Worm (Caenorhabditis elegans) whole organism, L4 larva: Measurements from ENCODE around the gene gly-12.

Experiments
- D1046.2 ChIP-seq: fragments of 200-800 bp; sonication (Bioruptor generic); IDR thresholded peaks from 2 replicates; pipeline ENCODE4 v1.3.6; 2022; ENCODE audit warnings: missing genetic modification characterization, missing compliant biosample characterization
- F26F4.8 ChIP-seq: fragments of 200-800 bp; sonication (Bioruptor generic); conservative IDR thresholded peaks from 2 replicates; pipeline ENCODE4 v1.3.6; 2022; ENCODE audit warnings: missing genetic modification characterization, missing compliant biosample characterization
- F49E8.2 ChIP-seq: sonication (generic microtip); optimal IDR thresholded peaks from 2 replicates; lab custom pipeline; 2016; ENCODE audit warnings: missing compliant biosample characterization, mild to moderate bottlenecking, missing genetic modification characterization, borderline replicate concordance
- R02D3.7 ChIP-seq: fragments of 150-350 bp; sonication (generic microtip); optimal IDR thresholded peaks from 3 replicates; lab custom pipeline; 2014; ENCODE audit warnings: missing biosample characterization, missing genetic modification characterization
- T20F7.1 ChIP-seq: fragments of 200-800 bp; sonication (Bioruptor generic); optimal IDR thresholded peaks from 2 replicates; lab custom pipeline; 2018; ENCODE audit warnings: mild to moderate bottlenecking, missing genetic modification characterization, missing compliant biosample characterization
- T26A8.4 ChIP-seq: fragments of 200-800 bp; sonication (Bioruptor generic); IDR thresholded peaks from 2 replicates; pipeline ENCODE4 v1.3.6; 2022; ENCODE audit warnings: missing genetic modification characterization, missing compliant biosample characterization
- Y48G9A.11 ChIP-seq: fragments of 200-800 bp; sonication (Bioruptor generic); IDR thresholded peaks from 2 replicates; pipeline ENCODE4 v1.3.6; 2022; ENCODE audit warnings: missing genetic modification reagents, missing genetic modification characterization, missing compliant biosample characterization
- Y75B8A.6 ChIP-seq: fragments of 200-800 bp; sonication (Bioruptor generic); IDR thresholded peaks from 2 replicates; pipeline ENCODE4 v1.3.6; 2022; ENCODE audit warnings: missing genetic modification reagents, missing genetic modification characterization, missing compliant biosample characterization
- attf-4 ChIP-seq: sonication (generic microtip); optimal IDR thresholded peaks from 3 replicates; lab custom pipeline; 2017; ENCODE audit warnings: missing biosample characterization, missing genetic modification characterization
- ceh-82 ChIP-seq: sonication (generic microtip); optimal IDR thresholded peaks from 2 replicates; lab custom pipeline; 2017; ENCODE audit warnings: missing biosample characterization, missing genetic modification characterization
- ces-1 ChIP-seq: fragments of 150-350 bp; sonication (generic microtip); optimal IDR thresholded peaks from 4 replicates; lab custom pipeline; 2014; ENCODE audit warnings: missing biosample characterization, missing genetic modification reagents, missing genetic modification characterization
- daf-16 ChIP-seq, 3 experiments: sonication (generic microtip); optimal IDR thresholded peaks; 2 replicates each; lab custom pipeline; 2016 to 2017; ENCODE audit warnings: missing genetic modification characterization in 3 of 3, missing genetic modification reagents in 3 of 3, mild to moderate bottlenecking in 2 of 3, missing compliant biosample characterization in 2 of 3, missing biosample characterization in 1 of 3, moderate library complexity in 1 of 3
- daf-8 ChIP-seq: fragments of 200-800 bp; sonication (Bioruptor generic); IDR thresholded peaks from 2 replicates; pipeline ENCODE4 v1.3.6; 2022; ENCODE audit warnings: missing genetic modification characterization, missing compliant biosample characterization
- dmd-6 ChIP-seq: fragments of 200-800 bp; sonication (Bioruptor generic); IDR thresholded peaks from 2 replicates; pipeline ENCODE4 v1.3.6; 2022; ENCODE audit warnings: missing genetic modification reagents, missing genetic modification characterization, missing compliant biosample characterization
- dmd-8 ChIP-seq: fragments of 200-800 bp; sonication (Bioruptor generic); IDR thresholded peaks from 2 replicates; pipeline ENCODE4 v1.3.6; 2022; ENCODE audit warnings: missing genetic modification characterization, missing compliant biosample characterization
- fos-1 ChIP-seq: fragments of 150-350 bp; optimal IDR thresholded peaks from 2 replicates; lab custom pipeline; 2014; ENCODE audit warnings: missing biosample characterization, missing genetic modification characterization
- hif-1 ChIP-seq, 2 experiments: sonication (generic microtip); optimal IDR thresholded peaks; 2 replicates each; lab custom pipeline; 2016 to 2017; ENCODE audit warnings: missing compliant biosample characterization in 2 of 2, missing genetic modification characterization in 2 of 2, missing genetic modification reagents in 2 of 2, missing genotype in 2 of 2, mild to moderate bottlenecking in 1 of 2
- hlh-11 ChIP-seq: fragments of 200-800 bp; sonication (Bioruptor generic); optimal IDR thresholded peaks from 2 replicates; lab custom pipeline; 2018; ENCODE audit warnings: mild to moderate bottlenecking, missing genetic modification characterization, missing compliant biosample characterization
- hlh-30 ChIP-seq: sonication (generic microtip); optimal IDR thresholded peaks from 2 replicates; lab custom pipeline; 2017; ENCODE audit warnings: antibody characterized with exemption, mild to moderate bottlenecking, missing genetic modification characterization, missing compliant biosample characterization; ENCODE audit not compliant: insufficient read depth
- lin-38 ChIP-seq: fragments of 200-800 bp; sonication (Bioruptor generic); IDR thresholded peaks from 2 replicates; pipeline ENCODE4 v1.3.6; 2022; ENCODE audit warnings: missing genetic modification reagents, missing genetic modification characterization, missing compliant biosample characterization
- lir-3 ChIP-seq: sonication (generic microtip); optimal IDR thresholded peaks from 2 replicates; lab custom pipeline; 2016; ENCODE audit warnings: mild to moderate bottlenecking, missing genetic modification characterization, missing compliant biosample characterization
- madf-9 ChIP-seq: fragments of 200-800 bp; sonication (Bioruptor generic); conservative IDR thresholded peaks from 2 replicates; pipeline ENCODE4 v1.3.6; 2022; ENCODE audit warnings: missing genetic modification reagents, missing genetic modification characterization, missing compliant biosample characterization
- mep-1 ChIP-seq: fragments of 150-350 bp; sonication (generic microtip); optimal IDR thresholded peaks from 3 replicates; lab custom pipeline; 2014; ENCODE audit warnings: missing biosample characterization, missing genetic modification characterization
- mxl-2 ChIP-seq: fragments of 200-800 bp; sonication (Bioruptor generic); conservative IDR thresholded peaks from 2 replicates; pipeline ENCODE4 v1.3.6; 2022; ENCODE audit warnings: missing genetic modification reagents, missing genetic modification characterization, missing compliant biosample characterization
- nhr-102 ChIP-seq: sonication (generic microtip); optimal IDR thresholded peaks from 2 replicates; lab custom pipeline; 2016; ENCODE audit warnings: mild to moderate bottlenecking, missing genetic modification characterization, moderate library complexity, missing compliant biosample characterization
- nhr-28 ChIP-seq: fragments of 150-350 bp; optimal IDR thresholded peaks from 2 replicates; lab custom pipeline; 2014; ENCODE audit warnings: missing biosample characterization, missing genetic modification characterization
- nhr-42 ChIP-seq: fragments of 200-800 bp; sonication (Bioruptor generic); IDR thresholded peaks from 2 replicates; pipeline ENCODE4 v1.3.6; 2022; ENCODE audit warnings: missing genetic modification characterization, missing compliant biosample characterization
- nhr-77 ChIP-seq: fragments of 150-350 bp; optimal IDR thresholded peaks from 2 replicates; lab custom pipeline; 2014; ENCODE audit warnings: missing biosample characterization, missing genetic modification characterization
- pqm-1 ChIP-seq: sonication (generic microtip); optimal IDR thresholded peaks from 2 replicates; lab custom pipeline; 2017; ENCODE audit warnings: missing biosample characterization, missing genetic modification characterization
- sdz-12 ChIP-seq: fragments of 200-800 bp; sonication (Bioruptor generic); optimal IDR thresholded peaks from 2 replicates; lab custom pipeline; 2018; ENCODE audit warnings: mild to moderate bottlenecking, missing genetic modification characterization, missing compliant biosample characterization
- set-16 ChIP-seq: fragments of 200-800 bp; sonication (Bioruptor generic); IDR thresholded peaks from 2 replicates; pipeline ENCODE4 v1.3.6; 2022; ENCODE audit warnings: missing genetic modification reagents, missing genetic modification characterization, missing compliant biosample characterization
- tra-1 ChIP-seq: fragments of 200-800 bp; sonication (Bioruptor generic); IDR thresholded peaks from 2 replicates; pipeline ENCODE4 v1.3.6; 2022; ENCODE audit warnings: missing genetic modification reagents, missing genetic modification characterization, missing compliant biosample characterization
- unc-62 ChIP-seq, 3 experiments: fragments of 150-350 bp in 1 of 3; sonication (generic microtip); optimal IDR thresholded peaks in 2 of 3; peaks in 1 of 3; 1 replicate in 1 of 3; 2 replicates in 2 of 3; lab custom pipeline; 2014 to 2017; ENCODE audit warnings: missing biosample characterization in 3 of 3, missing genetic modification characterization in 3 of 3, missing genetic modification reagents in 3 of 3, missing genotype in 1 of 3
- zfp-3 ChIP-seq: fragments of 200-800 bp; sonication (Bioruptor generic); conservative IDR thresholded peaks from 2 replicates; pipeline ENCODE4 v1.3.6; 2022; ENCODE audit warnings: missing genetic modification reagents, missing genetic modification characterization, missing compliant biosample characterization

Gene gly-12

DNA sequence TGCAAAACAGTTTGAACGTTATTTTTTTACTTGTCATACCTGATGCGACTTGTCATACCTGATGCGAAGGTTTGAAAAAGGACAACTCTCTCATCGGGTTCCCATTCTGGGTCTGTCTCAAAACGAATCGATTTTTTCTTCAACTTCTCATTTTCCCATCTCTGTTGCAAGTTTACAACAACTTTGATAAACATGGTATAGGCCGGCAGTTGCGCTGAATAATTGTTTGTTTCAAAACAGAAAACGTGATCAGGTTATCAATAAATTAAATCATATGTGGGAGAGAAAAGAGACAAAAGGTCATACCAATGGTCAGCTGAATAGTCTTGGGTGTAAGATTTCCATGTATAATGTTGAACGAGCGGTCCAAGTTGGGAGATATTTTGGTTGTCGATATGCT lies 48.8 kb upstream of the gly-12 start:
- TF ChIP-seq hlh-30 (tag; lab: Kevin White, UChicago) (peak; percentile 74), unc-62 (GFP tag; optimal IDR thresholded peaks at IDR 0.05 in 1 of 2; lab: Kevin White, UChicago) (peak in 1 of 2 experiments; percentile 76), unc-62 (tag; optimal IDR thresholded peaks at IDR 0.05; lab: Kevin White, UChicago) (no peak), hlh-11 (no peak), F49E8.2 (tag; lab: Kevin White, UChicago) (no peak)

- TF ChIP-seq Y75B8A.6 (GFP tag; lab: Robert Waterston, UW) (no peak), unc-62 (GFP tag; optimal IDR thresholded peaks at IDR 0.05 in 1 of 2; lab: Kevin White, UChicago) (peak in 1 of 2 experiments; percentile 25), unc-62 (tag; optimal IDR thresholded peaks at IDR 0.05; lab: Kevin White, UChicago) (no peak), sdz-12 (GFP tag; lab: Kevin White, UChicago) (no peak)
- TF ChIP-seq, all 104 proteins: peak for 1
Measured at ce11 chrX:7437949-7438348, 47.7 kb upstream of the gly-12 start, which contains the start of gene C01C10.2. C01C10.2 (minus strand) TSS chrX:7438118.

- TF ChIP-seq ces-1 (GFP tag; lab: Kevin White, UChicago) (no peak), tra-1 (GFP tag; lab: Robert Waterston, UW) (no peak), R02D3.7 (no peak), Y48G9A.11 (no peak), lin-38 (GFP tag; lab: Robert Waterston, UW) (no peak), nhr-77 (tag; lab: Kevin White, UChicago) (peak; percentile 22), hlh-11 (peak; percentile 13), daf-8 (GFP tag; lab: Robert Waterston, UW) (no peak), unc-62 (GFP tag; optimal IDR thresholded peaks at IDR 0.05 in 1 of 2; lab: Kevin White, UChicago) (no peak), unc-62 (tag; optimal IDR thresholded peaks at IDR 0.05; lab: Kevin White, UChicago) (no peak), hif-1 (tag; optimal IDR thresholded peaks at IDR 0.05; lab: Kevin White, UChicago) (no peak), dmd-8 (GFP tag; lab: Robert Waterston, UW) (no peak), lir-3 (no peak), D1046.2 (no peak), daf-16 (GFP tag; optimal IDR thresholded peaks at IDR 0.05; lab: Kevin White, UChicago) (no peak), daf-16 (tag; optimal IDR thresholded peaks at IDR 0.05; lab: Kevin White, UChicago) (peak; percentile 26), T20F7.1 (GFP tag; lab: Kevin White, UChicago) (no peak), zfp-3 (GFP tag; lab: Robert Waterston, UW) (no peak), T26A8.4 (GFP tag; lab: Robert Waterston, UW) (no peak), dmd-6 (peak; percentile 32), madf-9 (GFP tag; lab: Robert Waterston, UW) (no peak), F26F4.8 (GFP tag; lab: Robert Waterston, UW) (no peak), ceh-82 (tag; lab: Kevin White, UChicago) (no peak), mep-1 (tag; lab: Kevin White, UChicago) (no peak), nhr-28 (tag; lab: Kevin White, UChicago) (peak; percentile 66), set-16 (no peak), nhr-42 (GFP tag; lab: Robert Waterston, UW) (no peak), attf-4 (tag; lab: Kevin White, UChicago) (no peak), pqm-1 (tag; lab: Kevin White, UChicago) (peak; percentile 3)
Measured at ce11 chrX:7440102-7440501, 45.6 kb upstream of the gly-12 start.

ce11 chrX:7442477-7442876 lies 43.2 kb upstream of the gly-12 start, which contains the start of gene acl-12:
acl-12 (minus strand) TSS chrX:7442577.
- TF ChIP-seq nhr-102, result no peak
- no peak for TF ChIP-seq mxl-2 (GFP tag; lab: Robert Waterston, UW)
- TF ChIP-seq fos-1 (tag; lab: Kevin White, UChicago), result no peak
